Worm (Caenorhabditis elegans) whole organism, L1 larva: ENCODE measurements around the gene fndc-1.

Experiments
- C34B4.2 ChIP-seq: sonication (generic microtip); optimal IDR thresholded peaks from 2 replicates; lab custom pipeline; 2017; ENCODE audit warnings: mild to moderate bottlenecking, missing genetic modification characterization, missing compliant biosample characterization
- F16B12.6 ChIP-seq: fragments of 150-350 bp; optimal IDR thresholded peaks from 2 replicates; lab custom pipeline; 2014; ENCODE audit warnings: missing biosample characterization, missing genetic modification characterization
- Y116A8C.19 ChIP-seq: sonication (generic microtip); optimal IDR thresholded peaks from 2 replicates; lab custom pipeline; 2016; ENCODE audit warnings: missing compliant biosample characterization, missing genetic modification characterization, borderline replicate concordance
- aha-1 ChIP-seq: fragments of 150-350 bp; optimal IDR thresholded peaks from 2 replicates; lab custom pipeline; 2014; ENCODE audit warnings: missing biosample characterization, missing genetic modification characterization
- alr-1 ChIP-seq: fragments of 200-800 bp; sonication (Bioruptor generic); optimal IDR thresholded peaks from 2 replicates; lab custom pipeline; 2018; ENCODE audit warnings: borderline replicate concordance, mild to moderate bottlenecking, missing genetic modification characterization, missing compliant biosample characterization
- blmp-1 ChIP-seq: fragments of 150-350 bp; optimal IDR thresholded peaks from 2 replicates; lab custom pipeline; 2014; ENCODE audit warnings: missing biosample characterization, missing genetic modification characterization
- ceh-88 ChIP-seq: fragments of 200-800 bp; sonication (Bioruptor generic); IDR thresholded peaks from 2 replicates; pipeline ENCODE4 v1.3.6; 2022; ENCODE audit warnings: missing genetic modification characterization, missing compliant biosample characterization
- dpl-1 ChIP-seq, 3 experiments: fragments of 150-350 bp in 2 of 3; sonication (generic microtip) in 1 of 3; optimal IDR thresholded peaks; 2 replicates each; lab custom pipeline; 2014 to 2017; ENCODE audit warnings: missing biosample characterization in 3 of 3, missing genetic modification characterization in 3 of 3, missing genetic modification reagents in 3 of 3
- efl-1 ChIP-seq, 4 experiments: fragments of 150-350 bp; optimal IDR thresholded peaks in 3 of 4; peaks in 1 of 4; 1 replicate in 1 of 4; 2 replicates in 3 of 4; lab custom pipeline; 2014; ENCODE audit warnings: missing biosample characterization in 2 of 4, missing genetic modification characterization in 2 of 4, missing genetic modification reagents in 2 of 4
- egl-27 ChIP-seq, 2 experiments: fragments of 150-350 bp in 1 of 2; sonication (generic microtip); optimal IDR thresholded peaks; 3 replicates each; lab custom pipeline; 2017 to 2018; ENCODE audit warnings: missing biosample characterization in 2 of 2, missing genetic modification characterization in 2 of 2, missing genetic modification reagents in 2 of 2
- elt-3 ChIP-seq, 6 experiments: fragments of 150-350 bp in 1 of 6; sonication (generic microtip); optimal IDR thresholded peaks; 2 replicates each; lab custom pipeline; 2017 to 2018; ENCODE audit warnings: missing biosample characterization in 6 of 6, missing genetic modification characterization in 6 of 6, inconsistent platforms in 1 of 6
- grh-1 ChIP-seq: fragments of 200-800 bp; sonication (Bioruptor generic); IDR thresholded peaks from 2 replicates; pipeline ENCODE4 v1.3.6; 2022; ENCODE audit warnings: missing genetic modification reagents, missing genetic modification characterization, missing compliant biosample characterization
- hlh-4 ChIP-seq: sonication (generic microtip); optimal IDR thresholded peaks from 2 replicates; lab custom pipeline; 2016; ENCODE audit warnings: mild to moderate bottlenecking, missing genetic modification characterization, missing compliant biosample characterization
- hpl-2 ChIP-seq: fragments of 150-350 bp; optimal IDR thresholded peaks from 2 replicates; lab custom pipeline; 2014; ENCODE audit warnings: missing biosample characterization, missing genetic modification reagents, missing genetic modification characterization
- isw-1 ChIP-seq: fragments of 200-800 bp; sonication (Bioruptor generic); IDR thresholded peaks from 2 replicates; pipeline ENCODE4 v1.3.6; 2022; ENCODE audit warnings: missing genetic modification characterization, missing compliant biosample characterization
- jun-1 ChIP-seq: fragments of 150-350 bp; optimal IDR thresholded peaks from 2 replicates; lab custom pipeline; 2014; ENCODE audit warnings: missing biosample characterization, missing genetic modification reagents, missing genetic modification characterization
- lin-15B ChIP-seq: fragments of 150-350 bp; sonication (generic microtip); optimal IDR thresholded peaks from 3 replicates; lab custom pipeline; 2014; ENCODE audit warnings: missing biosample characterization, missing genetic modification characterization
- lsy-2 ChIP-seq, 2 experiments: fragments of 150-350 bp; optimal IDR thresholded peaks; 2 replicates each; lab custom pipeline; 2014; ENCODE audit warnings: missing biosample characterization in 2 of 2, missing genetic modification characterization in 2 of 2
- mab-9 ChIP-seq: fragments of 200-800 bp; sonication (Bioruptor generic); IDR thresholded peaks from 2 replicates; pipeline ENCODE4 v1.3.6; 2022; ENCODE audit warnings: missing genetic modification reagents, missing genetic modification characterization, missing compliant biosample characterization
- mdl-1 ChIP-seq, 2 experiments: fragments of 150-350 bp; optimal IDR thresholded peaks; 2 replicates each; lab custom pipeline; 2014 to 2017; ENCODE audit warnings: missing biosample characterization in 2 of 2, missing genetic modification characterization in 2 of 2, inconsistent platforms in 1 of 2
- mef-2 ChIP-seq: fragments of 150-350 bp; optimal IDR thresholded peaks from 2 replicates; lab custom pipeline; 2014; ENCODE audit warnings: missing biosample characterization, missing genetic modification characterization
- mep-1 ChIP-seq: fragments of 150-350 bp; optimal IDR thresholded peaks from 2 replicates; lab custom pipeline; 2014; ENCODE audit warnings: missing biosample characterization, missing genetic modification characterization
- nhr-20 ChIP-seq: sonication (generic microtip); optimal IDR thresholded peaks from 2 replicates; lab custom pipeline; 2016; ENCODE audit warnings: mild to moderate bottlenecking, missing genetic modification characterization, missing compliant biosample characterization
- nhr-237 ChIP-seq: fragments of 150-350 bp; optimal IDR thresholded peaks from 2 replicates; lab custom pipeline; 2014; ENCODE audit warnings: missing biosample characterization, missing genetic modification characterization
- nhr-47 ChIP-seq: sonication (generic microtip); optimal IDR thresholded peaks from 2 replicates; lab custom pipeline; 2016; ENCODE audit warnings: mild to moderate bottlenecking, missing genetic modification characterization, moderate library complexity, missing compliant biosample characterization
- nhr-76 ChIP-seq: sonication (generic microtip); optimal IDR thresholded peaks from 2 replicates; lab custom pipeline; 2017; ENCODE audit warnings: missing biosample characterization, missing genetic modification characterization
- nhr-77 ChIP-seq: fragments of 150-350 bp; optimal IDR thresholded peaks from 2 replicates; lab custom pipeline; 2014; ENCODE audit warnings: missing biosample characterization, missing genetic modification characterization
- nhr-84 ChIP-seq: sonication (generic microtip); optimal IDR thresholded peaks from 2 replicates; lab custom pipeline; 2017; ENCODE audit warnings: missing biosample characterization, missing genetic modification characterization
- nhr-85 ChIP-seq: sonication (generic microtip); peaks from one replicate; lab custom pipeline; 2016; ENCODE audit warnings: missing genetic modification characterization, inconsistent platforms, missing compliant biosample characterization
- nhr-90 ChIP-seq: sonication (generic microtip); optimal IDR thresholded peaks from 2 replicates; lab custom pipeline; 2016; ENCODE audit warnings: mild to moderate bottlenecking, missing genetic modification characterization, missing compliant biosample characterization; ENCODE audit not compliant: poor library complexity
- pag-3 ChIP-seq: sonication (generic microtip); optimal IDR thresholded peaks from 2 replicates; lab custom pipeline; 2017; ENCODE audit warnings: missing genetic modification characterization, mild to moderate bottlenecking, missing compliant biosample characterization, antibody characterized with exemption, borderline replicate concordance; ENCODE audit not compliant: insufficient read depth
- pax-3 ChIP-seq: fragments of 200-800 bp; sonication (Bioruptor generic); optimal IDR thresholded peaks from 2 replicates; lab custom pipeline; 2018; ENCODE audit warnings: mild to moderate bottlenecking, missing genetic modification characterization, moderate library complexity, missing compliant biosample characterization
- skn-1 ChIP-seq: fragments of 150-350 bp; optimal IDR thresholded peaks from 2 replicates; lab custom pipeline; 2014; ENCODE audit warnings: missing biosample characterization, missing genetic modification characterization
- snpc-4 ChIP-seq: fragments of 150-350 bp; optimal IDR thresholded peaks from 2 replicates; lab custom pipeline; 2014; ENCODE audit warnings: missing biosample characterization, missing genetic modification characterization
- sox-4 ChIP-seq: sonication (generic microtip); optimal IDR thresholded peaks from 2 replicates; lab custom pipeline; 2016; ENCODE audit warnings: missing genetic modification characterization, missing compliant biosample characterization
- tlp-1 ChIP-seq: fragments of 150-350 bp; optimal IDR thresholded peaks from 2 replicates; lab custom pipeline; 2014; ENCODE audit warnings: missing biosample characterization, missing genetic modification characterization
- unc-86 ChIP-seq: sonication (generic microtip); optimal IDR thresholded peaks from 2 replicates; lab custom pipeline; 2016; ENCODE audit warnings: missing genetic modification characterization, missing compliant biosample characterization
- unc-98 ChIP-seq: fragments of 200-800 bp; sonication (Bioruptor generic); IDR thresholded peaks from 2 replicates; pipeline ENCODE4 v1.3.6; 2022; ENCODE audit warnings: missing genetic modification characterization, missing compliant biosample characterization
- vab-15 ChIP-seq: sonication (generic microtip); optimal IDR thresholded peaks from 2 replicates; lab custom pipeline; 2017; ENCODE audit warnings: missing genotype, mild to moderate bottlenecking, missing genetic modification characterization, missing compliant biosample characterization
- xbp-1 ChIP-seq: sonication (generic microtip); optimal IDR thresholded peaks from 2 replicates; lab custom pipeline; 2016; ENCODE audit warnings: missing genetic modification characterization, missing compliant biosample characterization
- zip-4 ChIP-seq: fragments of 200-800 bp; sonication (Bioruptor generic); optimal IDR thresholded peaks from 2 replicates; lab custom pipeline; 2018; ENCODE audit warnings: mild to moderate bottlenecking, missing genetic modification characterization, moderate library complexity, missing compliant biosample characterization

The fndc-1 gene

DNA sequence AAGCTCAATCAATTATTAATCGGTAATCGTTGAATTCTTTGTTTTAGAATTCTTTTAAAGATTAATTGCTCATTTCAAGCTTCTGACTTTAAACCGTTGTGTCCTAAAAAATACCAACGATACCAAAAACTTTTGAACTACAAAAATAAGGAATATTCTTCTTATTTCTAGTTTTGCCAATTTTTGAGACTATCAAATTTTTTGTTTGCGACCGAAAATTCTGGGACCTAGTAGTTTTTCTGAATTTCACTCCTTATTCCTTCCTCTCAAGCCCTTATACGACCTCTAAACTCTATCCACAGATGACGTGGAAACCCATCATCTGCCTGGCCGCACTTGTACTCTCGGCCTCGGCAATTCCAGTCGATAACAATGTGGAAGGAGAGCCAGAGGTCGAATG is 31.7 kb upstream of the fndc-1 start, which contains the start of gene cut-1:
Gene cut-1 (plus strand): TSS at position 301 of the 400 bp plus-strand sequence.
- TF ChIP-seq elt-3 (tag; optimal IDR thresholded peaks at IDR 0.05; lab: Kevin White, UChicago) (no peak), nhr-20 (tag; lab: Kevin White, UChicago) (no peak), isw-1 (GFP tag; lab: Robert Waterston, UW) (no peak), zip-4 (GFP tag; lab: Kevin White, UChicago) (no peak), snpc-4 (no peak), tlp-1 (tag; lab: Kevin White, UChicago) (no peak), xbp-1 (no peak), mdl-1 (tag; optimal IDR thresholded peaks at IDR 0.05; lab: Kevin White, UChicago) (no peak), mab-9 (GFP tag; lab: Robert Waterston, UW) (no peak), pax-3 (tag; lab: Kevin White, UChicago) (no peak), nhr-90 (no peak), nhr-85 (tag; lab: Kevin White, UChicago) (no peak), nhr-77 (tag; lab: Kevin White, UChicago) (no peak), dpl-1 (GFP tag; optimal IDR thresholded peaks at IDR 0.05; lab: Kevin White, UChicago) (no peak), alr-1 (tag; lab: Kevin White, UChicago) (no peak)

DNA sequence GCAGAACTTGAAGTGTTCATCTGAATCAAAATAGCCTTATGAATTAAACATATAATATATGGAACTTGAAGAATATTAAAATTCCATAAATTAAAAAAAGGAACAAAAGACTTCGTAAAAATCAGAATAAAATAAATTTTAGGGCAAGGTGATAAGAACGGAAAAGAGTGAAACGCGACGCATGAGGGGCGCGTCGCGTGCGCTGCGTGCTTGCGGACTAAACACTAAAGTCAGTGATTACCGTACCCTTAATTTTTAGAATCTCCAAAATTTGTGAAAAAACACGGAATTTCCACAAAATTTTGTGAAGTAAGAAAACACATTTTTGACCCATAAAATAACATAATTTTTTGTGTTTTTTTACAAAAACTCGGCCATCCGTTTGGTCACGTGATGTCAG is 24.0 kb upstream of the fndc-1 start, which contains the start of gene T05B9.1:
Gene T05B9.1 (minus strand): TSS at position 20 of the 400 bp plus-strand sequence.
- TF ChIP-seq nhr-76 (tag; lab: Kevin White, UChicago), result no peak
- no peak for TF ChIP-seq blmp-1
- TF ChIP-seq vab-15, result no peak
- TF ChIP-seq isw-1 (GFP tag; lab: Robert Waterston, UW), result no peak
- TF ChIP-seq lin-15B (tag; lab: Kevin White, UChicago), result no peak
- no peak for TF ChIP-seq mef-2 (tag; lab: Kevin White, UChicago)
- TF ChIP-seq aha-1 (tag; lab: Kevin White, UChicago), result no peak
- no peak for TF ChIP-seq hpl-2 (GFP tag; lab: Kevin White, UChicago)
- no peak for TF ChIP-seq skn-1 (tag; lab: Kevin White, UChicago)
- TF ChIP-seq mep-1 (tag; lab: Kevin White, UChicago), result no peak
- TF ChIP-seq F16B12.6 (tag; lab: Kevin White, UChicago), result no peak
- TF ChIP-seq alr-1 (tag; lab: Kevin White, UChicago), result no peak

DNA sequence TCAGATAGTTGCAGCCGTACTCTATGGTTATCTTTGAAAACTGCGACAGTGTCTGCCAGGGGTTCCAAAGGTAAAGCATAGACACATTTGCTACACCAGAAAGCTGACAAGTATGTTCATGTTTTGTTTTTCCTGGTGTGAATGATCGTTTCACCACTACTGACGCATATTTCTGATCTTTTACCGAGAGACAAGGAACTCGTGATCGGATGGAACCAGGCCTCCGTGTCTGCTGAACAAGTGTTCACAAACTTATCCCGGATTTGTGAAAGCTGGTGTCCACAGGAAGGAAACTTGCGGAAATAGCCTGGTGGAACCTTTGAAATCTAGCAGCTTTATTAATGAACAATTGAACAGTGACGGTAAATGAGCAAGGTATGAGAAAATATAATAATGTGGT is 22.6 kb upstream of the fndc-1 start:
- TF ChIP-seq jun-1 (tag; lab: Kevin White, UChicago) (no peak), nhr-47 (tag; lab: Kevin White, UChicago) (no peak), sox-4 (tag; lab: Kevin White, UChicago) (no peak), C34B4.2 (no peak), unc-86 (tag; lab: Kevin White, UChicago) (no peak), egl-27 (tag; optimal IDR thresholded peaks at IDR 0.05; lab: Kevin White, UChicago) (no peak), hlh-4 (tag; lab: Kevin White, UChicago) (no peak), efl-1 (optimal IDR thresholded peaks at IDR 0.05; lab: Kevin White, UChicago) (no peak), efl-1 (GFP tag; optimal IDR thresholded peaks at IDR 0.05 in 1 of 2; lab: Kevin White, UChicago) (no peak)

DNA sequence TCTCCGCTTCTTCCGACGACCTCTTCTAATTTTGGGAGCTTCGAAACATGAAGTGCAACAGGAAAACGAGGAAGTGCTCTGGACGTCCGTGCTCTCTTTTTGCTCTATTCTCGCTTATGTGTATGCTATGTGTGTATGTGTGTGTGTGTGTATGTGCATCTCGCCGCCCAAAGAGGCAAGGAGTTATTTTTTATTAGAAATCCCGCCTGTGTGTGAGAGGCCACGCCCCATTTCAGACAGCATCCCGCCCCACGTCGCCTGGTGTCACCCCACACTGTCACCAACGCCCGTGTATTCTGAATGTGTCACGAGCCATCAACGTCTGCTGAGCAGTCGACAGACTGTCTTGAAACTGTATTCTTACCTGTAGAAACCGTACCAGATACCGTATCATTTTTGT is 18.4 kb upstream of the fndc-1 start, which contains the start of gene T05B9.2:
Gene T05B9.2 (plus strand): TSS at position 301 of the 400 bp plus-strand sequence.
- TF ChIP-seq pag-3 (tag; lab: Kevin White, UChicago) (no peak), nhr-84 (tag; lab: Kevin White, UChicago) (no peak), lsy-2 (tag; optimal IDR thresholded peaks at IDR 0.05; lab: Kevin White, UChicago) (no peak), nhr-90 (no peak), nhr-237 (tag; lab: Kevin White, UChicago) (no peak), Y116A8C.19 (tag; lab: Kevin White, UChicago) (no peak), ceh-88 (no peak), sox-4 (tag; lab: Kevin White, UChicago) (no peak), unc-98 (GFP tag; lab: Robert Waterston, UW) (no peak), grh-1 (GFP tag; lab: Robert Waterston, UW) (no peak)
